Worm (Caenorhabditis elegans) whole organism, L3 larva: ENCODE measurements around the gene Y43F8B.10.

Experiments
- eor-1 ChIP-seq, 2 experiments: fragments of 150-350 bp; optimal IDR thresholded peaks; 2 replicates each; lab custom pipeline; 2014 to 2018; ENCODE audit warnings: missing biosample characterization in 2 of 2, missing genetic modification characterization in 2 of 2
- nhr-23 ChIP-seq: fragments of 150-350 bp; optimal IDR thresholded peaks from 2 replicates; lab custom pipeline; 2014; ENCODE audit warnings: missing biosample characterization, missing genetic modification reagents, missing genetic modification characterization
- nhr-237 ChIP-seq: fragments of 150-350 bp; optimal IDR thresholded peaks from 2 replicates; lab custom pipeline; 2014; ENCODE audit warnings: missing biosample characterization, missing genetic modification characterization
- nhr-76 ChIP-seq: fragments of 150-350 bp; sonication (generic microtip); optimal IDR thresholded peaks from 5 replicates; lab custom pipeline; 2014; ENCODE audit warnings: missing biosample characterization, missing genetic modification characterization
- pha-4 ChIP-seq: fragments of 150-350 bp; optimal IDR thresholded peaks from 2 replicates; lab custom pipeline; 2014; ENCODE audit warnings: missing biosample characterization, missing genetic modification reagents, missing genetic modification characterization
- pqm-1 ChIP-seq: fragments of 150-350 bp; optimal IDR thresholded peaks from 2 replicates; lab custom pipeline; 2017; ENCODE audit warnings: missing biosample characterization, missing genetic modification characterization, inconsistent platforms
- snpc-4 ChIP-seq: fragments of 150-350 bp; optimal IDR thresholded peaks from 2 replicates; lab custom pipeline; 2014; ENCODE audit warnings: missing biosample characterization, missing genetic modification characterization
- unc-62 ChIP-seq: fragments of 150-350 bp; sonication (generic microtip); optimal IDR thresholded peaks from 4 replicates; lab custom pipeline; 2014; ENCODE audit warnings: missing biosample characterization, missing genetic modification reagents, missing genetic modification characterization

DNA sequence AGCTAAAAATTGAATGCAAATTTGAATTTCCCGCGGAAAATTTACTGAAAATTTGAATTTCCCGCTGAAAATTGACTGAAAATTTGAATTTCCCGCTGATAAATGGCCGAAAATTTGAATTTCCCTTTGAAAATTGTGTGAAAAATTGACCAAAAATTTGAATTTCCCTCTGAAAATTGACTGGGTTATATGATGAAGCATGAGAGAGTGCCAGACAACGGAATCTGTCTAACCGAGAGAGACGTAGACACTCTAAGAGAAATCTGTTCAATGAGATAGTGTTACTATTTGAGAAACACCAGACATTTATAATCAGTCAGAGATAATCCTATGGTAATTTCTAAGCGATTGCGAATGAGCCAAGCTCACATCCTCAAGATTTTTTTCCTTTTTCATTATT, 3.0 kb downstream of the Y43F8B.10 start:
- TF ChIP-seq pha-4 (tag; lab: Kevin White, UChicago) (no peak), eor-1 (tag; optimal IDR thresholded peaks at IDR 0.05; lab: Kevin White, UChicago) (no peak), pqm-1 (tag; lab: Kevin White, UChicago) (no peak), nhr-237 (tag; lab: Kevin White, UChicago) (no peak), snpc-4 (tag; lab: Kevin White, UChicago) (no peak), nhr-23 (tag; lab: Kevin White, UChicago) (no peak), nhr-76 (tag; lab: Kevin White, UChicago) (no peak), unc-62 (GFP tag; lab: Kevin White, UChicago) (no peak)
